Worm (Caenorhabditis elegans) whole organism, L1 larva: ENCODE results near the gene nhr-237.

ENCODE experiments used
- C04F5.9 ChIP-seq: sonication (generic microtip); optimal IDR thresholded peaks from 2 replicates; lab custom pipeline; 2016; ENCODE audit warnings: missing genetic modification characterization, missing compliant biosample characterization
- ama-1 ChIP-seq: fragments of 150-350 bp; optimal IDR thresholded peaks from 2 replicates; lab custom pipeline; 2014
- blmp-1 ChIP-seq: fragments of 150-350 bp; optimal IDR thresholded peaks from 2 replicates; lab custom pipeline; 2014; ENCODE audit warnings: missing biosample characterization, missing genetic modification characterization
- ceh-82 ChIP-seq, 3 experiments: fragments of 150-350 bp in 1 of 3; sonication (generic microtip) in 2 of 3; optimal IDR thresholded peaks; 2 replicates each; lab custom pipeline; 2014 to 2017; ENCODE audit warnings: missing biosample characterization in 3 of 3, missing genetic modification characterization in 3 of 3
- efl-1 ChIP-seq, 4 experiments: fragments of 150-350 bp; optimal IDR thresholded peaks in 3 of 4; peaks in 1 of 4; 1 replicate in 1 of 4; 2 replicates in 3 of 4; lab custom pipeline; 2014; ENCODE audit warnings: missing biosample characterization in 2 of 4, missing genetic modification characterization in 2 of 4, missing genetic modification reagents in 2 of 4
- egl-13 ChIP-seq: sonication (generic microtip); optimal IDR thresholded peaks from 2 replicates; lab custom pipeline; 2016; ENCODE audit warnings: missing genotype, missing genetic modification reagents, missing genetic modification characterization, missing compliant biosample characterization
- elt-3 ChIP-seq, 6 experiments: fragments of 150-350 bp in 1 of 6; sonication (generic microtip); optimal IDR thresholded peaks; 2 replicates each; lab custom pipeline; 2017 to 2018; ENCODE audit warnings: missing biosample characterization in 6 of 6, missing genetic modification characterization in 6 of 6, inconsistent platforms in 1 of 6
- ets-5 ChIP-seq: fragments of 200-800 bp; sonication (Bioruptor generic); IDR thresholded peaks from 2 replicates; pipeline ENCODE4 v1.3.6; 2022; ENCODE audit warnings: missing genetic modification characterization, missing compliant biosample characterization
- fkh-4 ChIP-seq: sonication (generic microtip); optimal IDR thresholded peaks from 2 replicates; lab custom pipeline; 2016; ENCODE audit warnings: missing compliant biosample characterization, missing genetic modification characterization, borderline replicate concordance
- isw-1 ChIP-seq: fragments of 200-800 bp; sonication (Bioruptor generic); IDR thresholded peaks from 2 replicates; pipeline ENCODE4 v1.3.6; 2022; ENCODE audit warnings: missing genetic modification characterization, missing compliant biosample characterization
- lin-14 ChIP-seq: fragments of 200-800 bp; sonication (Bioruptor generic); optimal IDR thresholded peaks from 2 replicates; lab custom pipeline; 2018; ENCODE audit warnings: mild to moderate bottlenecking, missing genetic modification characterization, moderate library complexity, missing compliant biosample characterization
- lin-15B ChIP-seq: fragments of 150-350 bp; sonication (generic microtip); optimal IDR thresholded peaks from 3 replicates; lab custom pipeline; 2014; ENCODE audit warnings: missing biosample characterization, missing genetic modification characterization
- lin-35 ChIP-seq, 2 experiments: fragments of 150-350 bp; optimal IDR thresholded peaks; 2 replicates each; lab custom pipeline; 2014; ENCODE audit warnings: missing biosample characterization in 2 of 2, missing genetic modification characterization in 2 of 2, missing genetic modification reagents in 2 of 2
- lin-39 ChIP-seq: fragments of 150-350 bp; optimal IDR thresholded peaks from 2 replicates; lab custom pipeline; 2014; ENCODE audit warnings: missing biosample characterization, missing genetic modification reagents, missing genetic modification characterization
- mab-9 ChIP-seq: fragments of 200-800 bp; sonication (Bioruptor generic); IDR thresholded peaks from 2 replicates; pipeline ENCODE4 v1.3.6; 2022; ENCODE audit warnings: missing genetic modification reagents, missing genetic modification characterization, missing compliant biosample characterization
- mdl-1 ChIP-seq, 2 experiments: fragments of 150-350 bp; optimal IDR thresholded peaks; 2 replicates each; lab custom pipeline; 2014 to 2017; ENCODE audit warnings: missing biosample characterization in 2 of 2, missing genetic modification characterization in 2 of 2, inconsistent platforms in 1 of 2
- nhr-12 ChIP-seq: sonication (generic microtip); optimal IDR thresholded peaks from 2 replicates; lab custom pipeline; 2017; ENCODE audit warnings: missing biosample characterization, missing genetic modification characterization
- nhr-20 ChIP-seq: sonication (generic microtip); optimal IDR thresholded peaks from 2 replicates; lab custom pipeline; 2016; ENCODE audit warnings: mild to moderate bottlenecking, missing genetic modification characterization, missing compliant biosample characterization
- nhr-85 ChIP-seq: sonication (generic microtip); peaks from one replicate; lab custom pipeline; 2016; ENCODE audit warnings: missing genetic modification characterization, inconsistent platforms, missing compliant biosample characterization
- pax-3 ChIP-seq: fragments of 200-800 bp; sonication (Bioruptor generic); optimal IDR thresholded peaks from 2 replicates; lab custom pipeline; 2018; ENCODE audit warnings: mild to moderate bottlenecking, missing genetic modification characterization, moderate library complexity, missing compliant biosample characterization
- rnt-1 ChIP-seq: sonication (generic microtip); optimal IDR thresholded peaks from 2 replicates; lab custom pipeline; 2016; ENCODE audit warnings: mild to moderate bottlenecking, missing genetic modification characterization, moderate library complexity, missing compliant biosample characterization
- skn-1 ChIP-seq: fragments of 150-350 bp; optimal IDR thresholded peaks from 2 replicates; lab custom pipeline; 2014; ENCODE audit warnings: missing biosample characterization, missing genetic modification characterization
- snu-23 ChIP-seq: sonication (generic microtip); optimal IDR thresholded peaks from 2 replicates; lab custom pipeline; 2016; ENCODE audit warnings: missing genetic modification characterization, missing compliant biosample characterization
- sox-4 ChIP-seq: sonication (generic microtip); optimal IDR thresholded peaks from 2 replicates; lab custom pipeline; 2016; ENCODE audit warnings: missing genetic modification characterization, missing compliant biosample characterization
- sptf-1 ChIP-seq: fragments of 150-350 bp; optimal IDR thresholded peaks from 2 replicates; lab custom pipeline; 2014; ENCODE audit warnings: missing biosample characterization, missing genetic modification characterization
- unc-130 ChIP-seq: fragments of 150-350 bp; optimal IDR thresholded peaks from 2 replicates; lab custom pipeline; 2017; ENCODE audit warnings: missing biosample characterization, missing genetic modification characterization, inconsistent platforms
- unc-30 ChIP-seq: sonication (generic microtip); optimal IDR thresholded peaks from 2 replicates; lab custom pipeline; 2017; ENCODE audit warnings: missing biosample characterization, missing genetic modification characterization
- unc-62 ChIP-seq: fragments of 150-350 bp; optimal IDR thresholded peaks from 2 replicates; lab custom pipeline; 2014; ENCODE audit warnings: missing biosample characterization, missing genetic modification reagents, missing genetic modification characterization
- unc-98 ChIP-seq: fragments of 200-800 bp; sonication (Bioruptor generic); IDR thresholded peaks from 2 replicates; pipeline ENCODE4 v1.3.6; 2022; ENCODE audit warnings: missing genetic modification characterization, missing compliant biosample characterization
- vab-15 ChIP-seq: sonication (generic microtip); optimal IDR thresholded peaks from 2 replicates; lab custom pipeline; 2017; ENCODE audit warnings: missing genotype, mild to moderate bottlenecking, missing genetic modification characterization, missing compliant biosample characterization
- zag-1 ChIP-seq: fragments of 150-350 bp; optimal IDR thresholded peaks from 2 replicates; lab custom pipeline; 2014; ENCODE audit warnings: missing biosample characterization, missing genetic modification characterization
- zip-4 ChIP-seq: fragments of 200-800 bp; sonication (Bioruptor generic); optimal IDR thresholded peaks from 2 replicates; lab custom pipeline; 2018; ENCODE audit warnings: mild to moderate bottlenecking, missing genetic modification characterization, moderate library complexity, missing compliant biosample characterization
- ztf-4 ChIP-seq: fragments of 150-350 bp; optimal IDR thresholded peaks from 2 replicates; lab custom pipeline; 2014; ENCODE audit warnings: missing biosample characterization, missing genetic modification characterization

Gene nhr-237

ce11 chrV:1642199-1642598, 15.6 kb upstream of the nhr-237 start, which contains the start of gene Y46H3D.1:
Y46H3D.1 (plus strand) TSS chrV:1642499.
- TF ChIP-seq zip-4 (GFP tag; lab: Kevin White, UChicago) = no peak
- no peak for TF ChIP-seq unc-62 (GFP tag; lab: Kevin White, UChicago)
- TF ChIP-seq mab-9 (GFP tag; lab: Robert Waterston, UW) = no peak
- TF ChIP-seq lin-14 (GFP tag; lab: Kevin White, UChicago) = no peak
- no peak for TF ChIP-seq vab-15
- TF ChIP-seq ztf-4 (tag; lab: Kevin White, UChicago) = no peak
- TF ChIP-seq nhr-20 (tag; lab: Kevin White, UChicago) = no peak
- no peak for TF ChIP-seq sox-4
- no peak for TF ChIP-seq lin-35 (GFP tag; optimal IDR thresholded peaks at IDR 0.05; lab: Kevin White, UChicago)
- TF ChIP-seq snu-23 (GFP tag; lab: Kevin White, UChicago) = no peak
- no peak for TF ChIP-seq unc-98 (GFP tag; lab: Robert Waterston, UW)
- TF ChIP-seq sptf-1 = no peak
- no peak for TF ChIP-seq ceh-82 (tag; optimal IDR thresholded peaks at IDR 0.05; lab: Kevin White, UChicago)

ce11 chrV:1640008-1640407, 13.4 kb upstream of the nhr-237 start, which contains the start of gene str-221:
str-221 (plus strand) TSS chrV:1640308.
- no peak for TF ChIP-seq nhr-85

DNA sequence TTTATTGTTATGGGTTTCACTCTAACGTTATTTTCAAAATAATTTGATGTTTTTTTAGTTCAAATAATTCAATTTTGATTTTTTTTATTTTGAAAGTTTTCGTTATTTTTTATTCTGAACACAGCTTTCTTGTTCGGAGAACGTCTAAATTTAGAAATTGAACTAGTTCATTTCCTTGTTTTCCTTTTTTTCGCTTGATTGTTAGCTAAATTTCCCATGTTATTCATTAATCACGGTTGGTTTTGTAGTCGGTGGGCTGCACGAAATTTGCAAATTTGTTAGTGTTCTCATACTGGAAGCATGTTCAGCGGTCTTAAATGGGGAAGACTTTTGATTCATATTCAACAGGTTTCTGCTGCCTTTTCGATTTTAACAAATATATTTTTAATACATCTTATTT, 9.2 kb upstream of the nhr-237 start, which contains the start of gene str-222:
str-222 (plus strand) TSS at position 301 of the 400 bp plus-strand sequence.
- TF ChIP-seq blmp-1 (tag; lab: Kevin White, UChicago) (no peak), unc-30 (no peak), rnt-1 (tag; lab: Kevin White, UChicago) (no peak), unc-130 (tag; lab: Kevin White, UChicago) (no peak), lin-39 (tag; lab: Kevin White, UChicago) (no peak), skn-1 (tag; lab: Kevin White, UChicago) (no peak), lin-15B (no peak), nhr-12 (tag; lab: Kevin White, UChicago) (no peak), C04F5.9 (no peak), mdl-1 (tag; optimal IDR thresholded peaks at IDR 0.05; lab: Kevin White, UChicago) (no peak), ets-5 (GFP tag; lab: Robert Waterston, UW) (no peak), nhr-20 (tag; lab: Kevin White, UChicago) (no peak), pax-3 (tag; lab: Kevin White, UChicago) (no peak), zag-1 (tag; lab: Kevin White, UChicago) (no peak), egl-13 (tag; lab: Kevin White, UChicago) (no peak), isw-1 (no peak)

DNA sequence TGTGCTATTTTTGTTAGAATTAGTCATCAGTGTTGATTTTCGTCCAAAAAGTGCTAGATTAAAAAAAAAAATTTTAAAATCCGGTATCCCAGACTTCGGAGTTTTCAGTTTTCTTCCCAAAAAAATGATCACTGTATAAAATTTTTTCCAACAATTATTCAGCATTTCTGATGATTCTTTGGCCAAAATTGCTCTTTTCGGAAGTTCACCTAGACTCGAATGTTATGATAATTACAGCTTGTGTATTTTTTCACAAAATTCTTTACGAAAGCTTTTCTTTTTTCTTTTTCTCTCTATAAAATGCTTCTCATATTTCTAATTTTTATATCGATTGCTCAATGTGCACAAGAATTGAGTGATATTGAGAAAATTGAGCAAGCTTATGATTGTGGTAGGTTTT, 5.1 kb upstream of the nhr-237 start, which contains the start of gene irld-17:
irld-17 (plus strand) TSS at position 301 of the 400 bp plus-strand sequence.
- TF ChIP-seq elt-3 (tag; optimal IDR thresholded peaks at IDR 0.05; lab: Kevin White, UChicago) (no peak), unc-62 (GFP tag; lab: Kevin White, UChicago) (no peak), nhr-20 (tag; lab: Kevin White, UChicago) (no peak), efl-1 (optimal IDR thresholded peaks at IDR 0.05; lab: Kevin White, UChicago) (no peak), efl-1 (GFP tag; optimal IDR thresholded peaks at IDR 0.05 in 1 of 2; lab: Kevin White, UChicago) (peak in 1 of 2 experiments; percentile 67)

ce11 chrV:1631148-1631547, 4.5 kb upstream of the nhr-237 start, which contains the start of gene Y46H3D.8:
Y46H3D.8 (minus strand) TSS chrV:1631248.
- TF ChIP-seq vab-15 = no peak
- no peak for TF ChIP-seq unc-62 (GFP tag; lab: Kevin White, UChicago)
- TF ChIP-seq ama-1 (lab: Kevin White, UChicago) = no peak
- TF ChIP-seq fkh-4 (tag; lab: Kevin White, UChicago) = no peak
